Worm (Caenorhabditis elegans) whole organism, late embryonic: ENCODE data around the gene F10G2.7.
"Not testable (repeated sequence)": the region's sequence is repeated elsewhere in the genome, so short reads cannot be mapped to it uniquely, and the experiment has no call there.

Experiments
- C08G9.2 ChIP-seq: sonication (generic microtip); optimal IDR thresholded peaks from 2 replicates; lab custom pipeline; 2016; ENCODE audit warnings: mild to moderate bottlenecking, missing genetic modification characterization, moderate library complexity, missing compliant biosample characterization
- F13H6.1 ChIP-seq: sonication (generic microtip); optimal IDR thresholded peaks from 2 replicates; lab custom pipeline; 2016; ENCODE audit warnings: missing genetic modification characterization, missing compliant biosample characterization
- K02D7.2 ChIP-seq: sonication (generic microtip); optimal IDR thresholded peaks from 2 replicates; lab custom pipeline; 2017; ENCODE audit warnings: mild to moderate bottlenecking, missing genetic modification characterization, missing compliant biosample characterization
- K09A11.1 ChIP-seq: sonication (generic microtip); optimal IDR thresholded peaks from 2 replicates; lab custom pipeline; 2017; ENCODE audit warnings: antibody characterized with exemption, mild to moderate bottlenecking, missing genetic modification characterization, missing compliant biosample characterization; ENCODE audit not compliant: insufficient read depth
- T23F11.4 ChIP-seq: fragments of 200-800 bp; sonication (Bioruptor generic); optimal IDR thresholded peaks from 2 replicates; lab custom pipeline; 2018; ENCODE audit warnings: mild to moderate bottlenecking, missing genetic modification characterization, missing compliant biosample characterization
- Y22D7AL.16 ChIP-seq: sonication (generic microtip); optimal IDR thresholded peaks from 2 replicates; lab custom pipeline; 2016; ENCODE audit warnings: missing genetic modification characterization, missing compliant biosample characterization
- ahr-1 ChIP-seq: sonication (generic microtip); optimal IDR thresholded peaks from 2 replicates; lab custom pipeline; 2016; ENCODE audit warnings: missing genetic modification characterization, missing compliant biosample characterization
- ama-1 ChIP-seq: fragments of 150-350 bp; optimal IDR thresholded peaks from 2 replicates; lab custom pipeline; 2014
- ceh-14 ChIP-seq: sonication (generic microtip); optimal IDR thresholded peaks from 2 replicates; lab custom pipeline; 2016; ENCODE audit warnings: missing genotype, missing genetic modification characterization, missing compliant biosample characterization
- ceh-30 ChIP-seq: fragments of 150-350 bp; optimal IDR thresholded peaks from 2 replicates; lab custom pipeline; 2014; ENCODE audit warnings: missing biosample characterization, missing genetic modification characterization
- ceh-45 ChIP-seq: fragments of 200-800 bp; sonication (Bioruptor generic); IDR thresholded peaks from 2 replicates; pipeline ENCODE4 v1.3.6; 2022; ENCODE audit warnings: missing genetic modification reagents, missing genetic modification characterization, missing compliant biosample characterization
- ceh-48 ChIP-seq: sonication (generic microtip); optimal IDR thresholded peaks from 2 replicates; lab custom pipeline; 2016; ENCODE audit warnings: missing genetic modification characterization, inconsistent platforms, missing compliant biosample characterization
- che-1 ChIP-seq: sonication (generic microtip); optimal IDR thresholded peaks from 2 replicates; lab custom pipeline; 2016; ENCODE audit warnings: mild to moderate bottlenecking, missing genetic modification characterization, missing compliant biosample characterization
- dve-1 ChIP-seq: sonication (generic microtip); optimal IDR thresholded peaks from 2 replicates; lab custom pipeline; 2017; ENCODE audit warnings: antibody characterized with exemption, mild to moderate bottlenecking, missing genetic modification characterization, missing compliant biosample characterization
- elt-4 ChIP-seq: sonication (generic microtip); optimal IDR thresholded peaks from 2 replicates; lab custom pipeline; 2016; ENCODE audit warnings: missing genetic modification characterization, missing compliant biosample characterization
- ets-4 ChIP-seq: sonication (generic microtip); optimal IDR thresholded peaks from 2 replicates; lab custom pipeline; 2016; ENCODE audit warnings: missing genetic modification characterization, missing compliant biosample characterization
- eyg-1 ChIP-seq: sonication (generic microtip); optimal IDR thresholded peaks from 2 replicates; lab custom pipeline; 2016; ENCODE audit warnings: missing genotype, missing genetic modification characterization, missing compliant biosample characterization
- fax-1 ChIP-seq: sonication (generic microtip); optimal IDR thresholded peaks from 2 replicates; lab custom pipeline; 2016; ENCODE audit warnings: missing genotype, missing genetic modification characterization, missing compliant biosample characterization
- fkh-10 ChIP-seq: fragments of 150-350 bp; optimal IDR thresholded peaks from 2 replicates; lab custom pipeline; 2014; ENCODE audit warnings: missing biosample characterization, missing genetic modification reagents, missing genetic modification characterization
- fkh-6 ChIP-seq: sonication (generic microtip); optimal IDR thresholded peaks from 2 replicates; lab custom pipeline; 2016; ENCODE audit warnings: missing genetic modification characterization, missing compliant biosample characterization
- hlh-13 ChIP-seq: fragments of 200-800 bp; sonication (Bioruptor generic); optimal IDR thresholded peaks from 2 replicates; lab custom pipeline; 2018; ENCODE audit warnings: mild to moderate bottlenecking, missing genetic modification characterization, missing compliant biosample characterization
- hlh-15 ChIP-seq: sonication (generic microtip); optimal IDR thresholded peaks from 2 replicates; lab custom pipeline; 2016; ENCODE audit warnings: missing genetic modification characterization, missing compliant biosample characterization
- hlh-8 ChIP-seq: sonication (generic microtip); optimal IDR thresholded peaks from 2 replicates; lab custom pipeline; 2016; ENCODE audit warnings: missing genotype, missing genetic modification characterization, missing compliant biosample characterization
- lin-11 ChIP-seq: fragments of 200-800 bp; sonication (Bioruptor generic); optimal IDR thresholded peaks from 2 replicates; lab custom pipeline; 2018; ENCODE audit warnings: mild to moderate bottlenecking, missing genetic modification characterization, missing compliant biosample characterization
- mec-3 ChIP-seq: sonication (generic microtip); optimal IDR thresholded peaks from 2 replicates; lab custom pipeline; 2016; ENCODE audit warnings: borderline replicate concordance, missing genetic modification characterization, missing compliant biosample characterization
- nhr-232 ChIP-seq: sonication (generic microtip); optimal IDR thresholded peaks from 2 replicates; lab custom pipeline; 2016; ENCODE audit warnings: missing genetic modification characterization, missing compliant biosample characterization
- odd-2 ChIP-seq: sonication (generic microtip); optimal IDR thresholded peaks from 2 replicates; lab custom pipeline; 2017; ENCODE audit warnings: antibody characterized with exemption, mild to moderate bottlenecking, missing genetic modification characterization, missing compliant biosample characterization
- pag-3 ChIP-seq: sonication (generic microtip); optimal IDR thresholded peaks from 2 replicates; lab custom pipeline; 2016; ENCODE audit warnings: missing compliant biosample characterization, missing genetic modification characterization, borderline replicate concordance
- pat-9 ChIP-seq: fragments of 200-800 bp; sonication (Bioruptor generic); optimal IDR thresholded peaks from 2 replicates; lab custom pipeline; 2018; ENCODE audit warnings: mild to moderate bottlenecking, missing genetic modification characterization, moderate library complexity, missing compliant biosample characterization
- pax-1 ChIP-seq: fragments of 150-350 bp; optimal IDR thresholded peaks from 2 replicates; lab custom pipeline; 2014; ENCODE audit warnings: missing biosample characterization, missing genetic modification characterization
- pha-2 ChIP-seq: sonication (generic microtip); optimal IDR thresholded peaks from 2 replicates; lab custom pipeline; 2017; ENCODE audit warnings: mild to moderate bottlenecking, missing genetic modification characterization, missing compliant biosample characterization
- pros-1 ChIP-seq: fragments of 150-350 bp; optimal IDR thresholded peaks from 2 replicates; lab custom pipeline; 2014; ENCODE audit warnings: missing biosample characterization, missing genetic modification reagents, missing genetic modification characterization
- sdc-2 ChIP-seq: sonication (generic microtip); optimal IDR thresholded peaks from 2 replicates; lab custom pipeline; 2016; ENCODE audit warnings: missing genotype, missing genetic modification characterization, missing compliant biosample characterization
- sox-2 ChIP-seq: fragments of 200-800 bp; sonication (Bioruptor generic); IDR thresholded peaks from 2 replicates; pipeline ENCODE4 v1.3.6; 2022; ENCODE audit warnings: missing genetic modification reagents, missing genetic modification characterization, missing compliant biosample characterization
- tbx-2 ChIP-seq: sonication (generic microtip); optimal IDR thresholded peaks from 2 replicates; lab custom pipeline; 2016; ENCODE audit warnings: missing genetic modification characterization, missing compliant biosample characterization
- unc-3 ChIP-seq, 2 experiments: fragments of 200-800 bp in 1 of 2; sonication (Bioruptor generic) in 1 of 2; sonication (generic microtip) in 1 of 2; conservative IDR thresholded peaks in 1 of 2; optimal IDR thresholded peaks in 1 of 2; 2 replicates each; pipeline versions ENCODE4 v1.3.6 to Lab custom; 2016 to 2022; ENCODE audit warnings: missing compliant biosample characterization in 2 of 2, missing genetic modification characterization in 2 of 2, missing genetic modification reagents in 1 of 2
- zip-5 ChIP-seq: sonication (generic microtip); optimal IDR thresholded peaks from 2 replicates; lab custom pipeline; 2016; ENCODE audit warnings: missing genetic modification characterization, missing compliant biosample characterization

F10G2.7 gene

ce11 chrV:7349541-7349940 is 12.4 kb upstream of the F10G2.7 start, which contains the start of gene nhr-149:
nhr-149 (minus strand) TSS chrV:7349641.
- TF ChIP-seq ceh-14 (tag; lab: Kevin White, UChicago): no peak
- no peak for TF ChIP-seq sdc-2 (tag; lab: Kevin White, UChicago)
- no peak for TF ChIP-seq pros-1
- TF ChIP-seq zip-5: no peak
- TF ChIP-seq pax-1 (tag; lab: Kevin White, UChicago): no peak
- no peak for TF ChIP-seq eyg-1 (tag; lab: Kevin White, UChicago)
- no peak for TF ChIP-seq elt-4 (tag; lab: Kevin White, UChicago)
- TF ChIP-seq, all 69 proteins: peak for 0

ce11 chrV:7345494-7345893 is 8.4 kb upstream of the F10G2.7 start, which contains the start of gene nhr-147:
nhr-147 (plus strand) TSS chrV:7345794.
- TF ChIP-seq C08G9.2 (tag; lab: Kevin White, UChicago); che-1 (tag; lab: Kevin White, UChicago); fkh-10 (GFP tag; lab: Kevin White, UChicago): not testable (repeated sequence)

ce11 chrV:7343522-7343921 is 6.4 kb upstream of the F10G2.7 start, which contains the start of gene srh-244:
srh-244 (plus strand) TSS chrV:7343822.
- no peak for TF ChIP-seq ets-4 (tag; lab: Kevin White, UChicago)
- TF ChIP-seq pha-2: no peak
- no peak for TF ChIP-seq ceh-48 (tag; lab: Kevin White, UChicago)
- TF ChIP-seq F13H6.1 (tag; lab: Kevin White, UChicago): no peak
- TF ChIP-seq K09A11.1: no peak
- no peak for TF ChIP-seq C08G9.2 (tag; lab: Kevin White, UChicago)
- no peak for TF ChIP-seq Y22D7AL.16 (tag; lab: Kevin White, UChicago)
- TF ChIP-seq hlh-15 (tag; lab: Kevin White, UChicago): no peak
- TF ChIP-seq unc-3 (GFP tag; conservative IDR thresholded peaks at IDR 0.05; lab: Robert Waterston, UW): no peak
- no peak for TF ChIP-seq unc-3 (tag; optimal IDR thresholded peaks at IDR 0.05; lab: Kevin White, UChicago)
- no peak for TF ChIP-seq lin-11 (tag; lab: Kevin White, UChicago)
- no peak for TF ChIP-seq fkh-6
- no peak for TF ChIP-seq ceh-30 (tag; lab: Kevin White, UChicago)
- no peak for TF ChIP-seq ceh-14 (tag; lab: Kevin White, UChicago)
- TF ChIP-seq sox-2: no peak
- TF ChIP-seq pag-3 (tag; lab: Kevin White, UChicago): no peak
- no peak for TF ChIP-seq pat-9 (tag; lab: Kevin White, UChicago)
- no peak for TF ChIP-seq K02D7.2 (tag; lab: Kevin White, UChicago)
- no peak for TF ChIP-seq odd-2 (tag; lab: Kevin White, UChicago)
- TF ChIP-seq dve-1: no peak

ce11 chrV:7341942-7342341 is 4.8 kb upstream of the F10G2.7 start, which contains the start of the genes nhr-263 and nhr-148:
nhr-263 (minus strand) TSS chrV:7342042.
nhr-148 (plus strand) TSS chrV:7342156.
- no peak for TF ChIP-seq mec-3 (tag; lab: Kevin White, UChicago)
- TF ChIP-seq F13H6.1 (tag; lab: Kevin White, UChicago): no peak
- TF ChIP-seq hlh-13: no peak
- no peak for TF ChIP-seq elt-4 (tag; lab: Kevin White, UChicago)
- no peak for TF ChIP-seq zip-5
- TF ChIP-seq fax-1 (tag; lab: Kevin White, UChicago): no peak
- TF ChIP-seq odd-2 (tag; lab: Kevin White, UChicago): no peak
- TF ChIP-seq unc-3 (GFP tag; conservative IDR thresholded peaks at IDR 0.05; lab: Robert Waterston, UW): no peak
- TF ChIP-seq unc-3 (tag; optimal IDR thresholded peaks at IDR 0.05; lab: Kevin White, UChicago): no peak
- no peak for TF ChIP-seq pax-1 (tag; lab: Kevin White, UChicago)
- no peak for TF ChIP-seq ceh-45

ce11 chrV:7339831-7340230 is 2.7 kb upstream of the F10G2.7 start, which contains the start of gene srh-187:
srh-187 (minus strand) TSS chrV:7339931.
- TF ChIP-seq ahr-1 (no peak), F13H6.1 (tag; lab: Kevin White, UChicago) (no peak), nhr-232 (tag; lab: Kevin White, UChicago) (no peak), hlh-13 (no peak), hlh-8 (tag; lab: Kevin White, UChicago) (no peak), ama-1 (lab: Kevin White, UChicago) (no peak), che-1 (tag; lab: Kevin White, UChicago) (no peak), T23F11.4 (GFP tag; lab: Kevin White, UChicago) (no peak), ceh-14 (tag; lab: Kevin White, UChicago) (no peak), tbx-2 (no peak)
